Worm (Caenorhabditis elegans) whole organism, young adult: ENCODE results near the gene tyra-3.

ENCODE experiments used
- C06A6.2 ChIP-seq: fragments of 200-800 bp; sonication (Bioruptor generic); conservative IDR thresholded peaks from 2 replicates; pipeline ENCODE4 v1.3.6; 2022; ENCODE audit warnings: missing genetic modification characterization, missing compliant biosample characterization
- F23B12.7 ChIP-seq: sonication (generic microtip); optimal IDR thresholded peaks from 2 replicates; lab custom pipeline; 2017; ENCODE audit warnings: missing genetic modification characterization, mild to moderate bottlenecking, missing compliant biosample characterization, antibody characterized with exemption, moderate library complexity; ENCODE audit not compliant: insufficient read depth
- F55B11.4 ChIP-seq: sonication (generic microtip); optimal IDR thresholded peaks from 2 replicates; lab custom pipeline; 2016; ENCODE audit warnings: missing compliant biosample characterization, missing genetic modification characterization, borderline replicate concordance; ENCODE audit not compliant: insufficient read depth
- F57A8.1 ChIP-seq: fragments of 200-800 bp; sonication (Bioruptor generic); optimal IDR thresholded peaks from 2 replicates; lab custom pipeline; 2018; ENCODE audit warnings: mild to moderate bottlenecking, missing genetic modification characterization, moderate library complexity, missing compliant biosample characterization
- Y67H2A.10 ChIP-seq: fragments of 200-800 bp; sonication (Bioruptor generic); conservative IDR thresholded peaks from 2 replicates; pipeline ENCODE4 v1.3.6; 2022; ENCODE audit warnings: missing genetic modification reagents, missing genetic modification characterization, missing compliant biosample characterization
- Y95B8A.8 ChIP-seq: fragments of 200-800 bp; sonication (Bioruptor generic); IDR thresholded peaks from 2 replicates; pipeline ENCODE4 v1.3.6; 2022; ENCODE audit warnings: missing genetic modification reagents, missing genetic modification characterization, missing compliant biosample characterization
- ZK185.1 ChIP-seq: sonication (generic microtip); optimal IDR thresholded peaks from 2 replicates; lab custom pipeline; 2016; ENCODE audit warnings: mild to moderate bottlenecking, missing genetic modification characterization, missing compliant biosample characterization; ENCODE audit not compliant: poor library complexity, severe bottlenecking
- akir-1 ChIP-seq: fragments of 200-800 bp; sonication (Bioruptor generic); optimal IDR thresholded peaks from 2 replicates; lab custom pipeline; 2018; ENCODE audit warnings: mild to moderate bottlenecking, missing genetic modification characterization, moderate library complexity, missing compliant biosample characterization
- aptf-2 ChIP-seq: fragments of 200-800 bp; sonication (Bioruptor generic); conservative IDR thresholded peaks from 2 replicates; pipeline ENCODE4 v1.3.6; 2022; ENCODE audit warnings: missing genetic modification reagents, missing genetic modification characterization, missing compliant biosample characterization
- aptf-3 ChIP-seq: fragments of 200-800 bp; sonication (Bioruptor generic); IDR thresholded peaks from 2 replicates; pipeline ENCODE4 v1.3.6; 2022; ENCODE audit warnings: missing genetic modification characterization, missing compliant biosample characterization
- bed-2 ChIP-seq: fragments of 200-800 bp; sonication (Bioruptor generic); IDR thresholded peaks from 2 replicates; pipeline ENCODE4 v1.3.6; 2022; ENCODE audit warnings: missing genetic modification reagents, missing genetic modification characterization, missing compliant biosample characterization
- cebp-1 ChIP-seq, 2 experiments: fragments of 200-800 bp in 1 of 2; sonication (Bioruptor generic) in 1 of 2; sonication (generic microtip) in 1 of 2; IDR thresholded peaks in 1 of 2; optimal IDR thresholded peaks in 1 of 2; 2 replicates each; pipeline versions ENCODE4 v1.3.6 to Lab custom; 2017 to 2022; ENCODE audit warnings: missing compliant biosample characterization in 2 of 2, missing genetic modification characterization in 2 of 2, mild to moderate bottlenecking in 1 of 2, missing genetic modification reagents in 1 of 2, moderate library complexity in 1 of 2
- cebp-2 ChIP-seq: fragments of 200-800 bp; sonication (Bioruptor generic); IDR thresholded peaks from 2 replicates; pipeline ENCODE4 v1.3.6; 2022; ENCODE audit warnings: missing genetic modification characterization, missing compliant biosample characterization
- ceh-58 ChIP-seq: fragments of 200-800 bp; sonication (Bioruptor generic); IDR thresholded peaks from 2 replicates; pipeline ENCODE4 v1.3.6; 2022; ENCODE audit warnings: missing genetic modification characterization, missing compliant biosample characterization
- ceh-79 ChIP-seq: sonication (generic microtip); optimal IDR thresholded peaks from 2 replicates; lab custom pipeline; 2017; ENCODE audit warnings: mild to moderate bottlenecking, missing genetic modification characterization, missing compliant biosample characterization
- chd-7 ChIP-seq: sonication (generic microtip); optimal IDR thresholded peaks from 2 replicates; lab custom pipeline; 2016; ENCODE audit warnings: mild to moderate bottlenecking, missing genetic modification characterization, moderate library complexity, missing compliant biosample characterization
- dox-1 ChIP-seq: fragments of 200-800 bp; sonication (Bioruptor generic); IDR thresholded peaks from 2 replicates; pipeline ENCODE4 v1.3.6; 2022; ENCODE audit warnings: missing genetic modification reagents, missing genetic modification characterization, missing compliant biosample characterization
- hlh-12 ChIP-seq: sonication (generic microtip); optimal IDR thresholded peaks from 2 replicates; lab custom pipeline; 2016; ENCODE audit warnings: missing genetic modification characterization, missing compliant biosample characterization
- hlh-26 ChIP-seq: fragments of 200-800 bp; sonication (Bioruptor generic); conservative IDR thresholded peaks from 2 replicates; pipeline ENCODE4 v1.3.6; 2022; ENCODE audit warnings: missing genetic modification reagents, missing genetic modification characterization, missing compliant biosample characterization
- hrde-1 ChIP-seq: sonication (generic microtip); optimal IDR thresholded peaks from 2 replicates; lab custom pipeline; 2016; ENCODE audit warnings: missing genetic modification characterization, mild to moderate bottlenecking, missing compliant biosample characterization, moderate library complexity, missing genotype, missing genetic modification reagents, borderline replicate concordance
- lin-35 ChIP-seq, 3 experiments: fragments of 150-350 bp in 2 of 3; sonication (generic microtip) in 1 of 3; optimal IDR thresholded peaks; 2 replicates each; lab custom pipeline; 2014 to 2018; ENCODE audit warnings: missing biosample characterization in 3 of 3, missing genetic modification characterization in 3 of 3, missing genetic modification reagents in 3 of 3
- madf-3 ChIP-seq: fragments of 200-800 bp; sonication (Bioruptor generic); IDR thresholded peaks from 2 replicates; pipeline ENCODE4 v1.3.6; 2022; ENCODE audit warnings: missing genetic modification reagents, missing genetic modification characterization, missing compliant biosample characterization
- mel-28 ChIP-seq: sonication (generic microtip); optimal IDR thresholded peaks from 2 replicates; lab custom pipeline; 2016; ENCODE audit warnings: borderline replicate concordance, mild to moderate bottlenecking, missing genetic modification characterization, missing compliant biosample characterization
- nfya-2 ChIP-seq: fragments of 200-800 bp; sonication (Bioruptor generic); IDR thresholded peaks from 2 replicates; pipeline ENCODE4 v1.3.6; 2022; ENCODE audit warnings: missing genetic modification reagents, missing genetic modification characterization, missing compliant biosample characterization
- nhr-27 ChIP-seq: fragments of 200-800 bp; sonication (Bioruptor generic); optimal IDR thresholded peaks from 2 replicates; lab custom pipeline; 2018; ENCODE audit warnings: mild to moderate bottlenecking, missing genetic modification characterization, moderate library complexity, missing compliant biosample characterization
- nhr-80 ChIP-seq: sonication (generic microtip); optimal IDR thresholded peaks from 2 replicates; lab custom pipeline; 2016; ENCODE audit warnings: missing genetic modification characterization, missing compliant biosample characterization
- sdz-38 ChIP-seq: sonication (generic microtip); optimal IDR thresholded peaks from 2 replicates; lab custom pipeline; 2016; ENCODE audit warnings: missing genotype, missing genetic modification characterization, missing compliant biosample characterization
- sea-2 ChIP-seq: fragments of 200-800 bp; sonication (Bioruptor generic); IDR thresholded peaks from 2 replicates; pipeline ENCODE4 v1.3.6; 2022; ENCODE audit warnings: missing genetic modification characterization, missing compliant biosample characterization
- snpc-4 ChIP-seq, 5 experiments: fragments of 150-350 bp in 1 of 5; sonication (generic microtip) in 4 of 5; optimal IDR thresholded peaks; 2 replicates each; lab custom pipeline; 2014 to 2018; ENCODE audit warnings: missing genetic modification characterization in 5 of 5, missing biosample characterization in 3 of 5, antibody characterized with exemption in 2 of 5, mild to moderate bottlenecking in 2 of 5, missing compliant biosample characterization in 2 of 5, missing genotype in 2 of 5, moderate library complexity in 2 of 5, missing genetic modification reagents in 1 of 5
- sptf-2 ChIP-seq: fragments of 200-800 bp; sonication (Bioruptor generic); optimal IDR thresholded peaks from 2 replicates; lab custom pipeline; 2018; ENCODE audit warnings: mild to moderate bottlenecking, missing genetic modification characterization, missing compliant biosample characterization
- tbp1 ChIP-seq: fragments of 200-800 bp; sonication (Bioruptor generic); optimal IDR thresholded peaks from 2 replicates; lab custom pipeline; 2018; ENCODE audit warnings: mild to moderate bottlenecking, missing genetic modification characterization, missing compliant biosample characterization
- tbx-9 ChIP-seq: sonication (generic microtip); optimal IDR thresholded peaks from 2 replicates; lab custom pipeline; 2016; ENCODE audit warnings: borderline replicate concordance, missing genetic modification characterization, inconsistent platforms, missing compliant biosample characterization
- unc-130 ChIP-seq: sonication (generic microtip); optimal IDR thresholded peaks from 2 replicates; lab custom pipeline; 2016; ENCODE audit warnings: missing genetic modification reagents, missing genetic modification characterization, missing compliant biosample characterization
- unc-62 ChIP-seq: fragments of 150-350 bp; optimal IDR thresholded peaks from 2 replicates; lab custom pipeline; 2014; ENCODE audit warnings: missing biosample characterization, missing genetic modification reagents, missing genetic modification characterization
- xnd-1 ChIP-seq: sonication (generic microtip); optimal IDR thresholded peaks from 2 replicates; lab custom pipeline; 2016; ENCODE audit warnings: missing genotype, missing genetic modification reagents, missing genetic modification characterization, missing compliant biosample characterization
- zim-3 ChIP-seq: sonication (generic microtip); optimal IDR thresholded peaks from 2 replicates; lab custom pipeline; 2017; ENCODE audit warnings: mild to moderate bottlenecking, missing genetic modification characterization, moderate library complexity, missing compliant biosample characterization

Gene tyra-3

DNA sequence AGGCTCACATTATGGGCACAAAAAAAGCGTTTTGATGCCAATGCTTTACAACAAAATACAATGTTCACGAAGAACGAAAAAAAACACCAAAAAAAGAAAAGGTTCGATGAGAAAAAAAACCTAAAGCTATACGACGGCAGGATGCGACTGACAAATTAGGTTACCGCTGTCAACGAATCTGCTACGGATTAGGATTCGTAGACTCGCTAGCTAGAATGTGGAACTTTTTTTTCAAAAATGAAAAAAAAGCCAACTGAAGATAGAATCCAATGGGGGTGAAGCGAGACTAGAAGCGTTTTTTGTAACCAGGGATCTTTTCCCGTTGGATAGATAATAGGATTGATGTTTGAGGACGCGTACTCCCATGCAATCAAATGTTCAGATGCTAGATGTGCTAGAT, 45.9 kb upstream of the tyra-3 start:
- peak in 1 of 3 experiments; percentile 6 for TF ChIP-seq lin-35 (GFP tag; optimal IDR thresholded peaks at IDR 0.05; lab: Kevin White, UChicago)
- TF ChIP-seq xnd-1 (tag; lab: Kevin White, UChicago): no peak

DNA sequence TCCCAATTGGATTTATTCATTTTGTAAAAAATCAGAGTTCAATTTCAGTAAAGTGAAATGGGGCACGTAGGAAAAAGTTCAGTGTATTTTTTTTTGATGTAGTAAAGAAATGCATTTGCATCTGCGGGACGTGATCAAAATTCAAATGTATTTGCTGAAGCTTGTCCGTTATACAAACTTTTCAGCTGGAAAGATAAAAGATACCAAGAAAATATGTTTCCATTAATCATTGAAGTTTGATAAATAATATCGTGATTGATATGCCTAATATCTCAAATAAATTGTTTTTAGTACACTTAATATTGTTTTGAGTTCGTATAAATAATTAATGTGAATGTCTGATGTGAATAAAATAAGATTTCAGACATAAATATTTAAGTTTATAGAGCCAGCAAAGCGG, 45.5 kb upstream of the tyra-3 start:
- TF ChIP-seq sdz-38 (tag; lab: Kevin White, UChicago) (no peak), sea-2 (GFP tag; lab: Robert Waterston, UW) (no peak), dox-1 (GFP tag; lab: Robert Waterston, UW) (no peak), F55B11.4 (tag; lab: Kevin White, UChicago) (no peak), unc-62 (GFP tag; lab: Kevin White, UChicago) (no peak), cebp-2 (GFP tag; lab: Robert Waterston, UW) (no peak), mel-28 (tag; lab: Kevin White, UChicago) (no peak), C06A6.2 (GFP tag; lab: Robert Waterston, UW) (no peak), Y95B8A.8 (no peak), nhr-27 (tag; lab: Kevin White, UChicago) (no peak), aptf-2 (GFP tag; lab: Robert Waterston, UW) (no peak)

DNA sequence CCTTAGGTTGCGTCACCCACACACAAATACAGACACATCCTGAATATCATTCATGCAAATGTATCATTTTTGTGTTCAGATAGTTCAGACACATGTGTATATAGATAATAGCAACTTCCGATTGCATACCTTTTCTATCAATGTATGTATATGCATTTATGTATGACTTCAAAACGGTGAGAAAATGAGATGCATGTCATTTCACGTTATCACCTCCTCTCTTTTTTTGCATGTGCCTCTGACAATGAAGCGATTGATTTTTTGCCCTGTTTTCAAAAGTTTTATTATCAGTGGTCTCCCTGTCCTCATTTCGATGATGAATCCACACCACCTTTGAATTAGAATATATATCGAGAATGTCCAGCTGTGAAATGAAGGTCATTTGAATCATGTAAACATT, 42.0 kb upstream of the tyra-3 start, which contains the start of gene K05B2.2:
K05B2.2 (plus strand) TSS at position 278 of the 400 bp plus-strand sequence.
- peak; percentile 77 for TF ChIP-seq nhr-80
- no peak for TF ChIP-seq tbx-9

DNA sequence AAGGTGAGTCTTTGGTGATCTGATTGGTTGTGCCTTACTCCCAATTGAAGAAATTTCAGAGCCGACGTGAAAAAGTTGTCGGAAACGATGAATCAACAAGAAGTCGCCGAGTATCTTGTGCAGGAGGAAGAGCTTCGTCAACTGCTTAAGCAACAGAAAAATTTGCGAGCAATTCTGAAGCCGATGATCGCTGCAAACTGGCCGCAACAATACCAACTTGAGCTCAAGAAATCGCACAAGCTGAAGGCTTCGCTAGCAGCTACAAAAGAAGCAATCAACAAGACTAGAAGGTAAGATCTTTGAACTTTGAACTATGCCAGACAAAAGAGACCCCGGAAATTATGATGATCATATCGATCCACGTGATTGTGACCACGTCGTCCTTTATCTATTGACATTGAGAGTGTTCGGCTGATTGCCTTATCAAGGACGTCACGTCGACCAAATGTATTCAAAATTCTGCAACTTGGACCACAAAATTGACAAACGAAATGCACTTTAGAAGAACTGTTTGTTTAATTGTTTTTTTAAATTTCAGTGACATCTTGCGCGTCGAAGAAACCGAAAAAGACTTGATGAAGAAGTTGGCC, 36.5 kb upstream of the tyra-3 start:
- TF ChIP-seq nfya-2: no peak
- TF ChIP-seq akir-1 (GFP tag; lab: Kevin White, UChicago): no peak
- no peak for TF ChIP-seq F57A8.1 (GFP tag; lab: Kevin White, UChicago)
- TF ChIP-seq lin-35 (GFP tag; optimal IDR thresholded peaks at IDR 0.05; lab: Kevin White, UChicago): no peak
- no peak for TF ChIP-seq hlh-26 (GFP tag; lab: Robert Waterston, UW)
- no peak for TF ChIP-seq unc-130 (GFP tag; lab: Kevin White, UChicago)
- TF ChIP-seq hrde-1 (tag; lab: Kevin White, UChicago): no peak
- TF ChIP-seq madf-3 (GFP tag; lab: Robert Waterston, UW): 0 out of 2 replicates have a peak, but pooled peaks have one; percentile 61
- no peak for TF ChIP-seq zim-3
- peak; percentile 1 for TF ChIP-seq chd-7 (tag; lab: Kevin White, UChicago)

DNA sequence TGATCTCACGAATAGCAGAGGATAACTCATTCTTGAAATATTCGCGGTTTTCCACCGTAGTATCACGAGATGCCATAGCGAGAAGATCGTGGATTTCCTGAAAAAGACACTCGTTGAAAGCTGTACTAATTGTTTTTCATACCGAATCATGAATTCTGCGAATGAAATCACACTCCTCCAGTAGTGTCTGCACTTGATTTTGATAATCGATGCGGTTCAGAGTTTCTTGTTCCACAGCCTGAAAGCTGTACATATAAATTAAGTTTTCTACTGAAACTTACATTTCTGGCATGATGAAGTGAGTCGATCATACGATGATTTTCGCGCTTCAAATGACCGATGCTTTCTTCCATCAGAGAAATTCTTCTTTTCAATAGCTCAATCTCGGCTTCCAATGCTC, 33.4 kb upstream of the tyra-3 start:
- TF ChIP-seq sptf-2 (GFP tag; lab: Kevin White, UChicago): no peak
- no peak for TF ChIP-seq hlh-12
- TF ChIP-seq Y67H2A.10 (GFP tag; lab: Robert Waterston, UW): no peak
- TF ChIP-seq aptf-3 (GFP tag; lab: Robert Waterston, UW): no peak
- TF ChIP-seq madf-3 (GFP tag; lab: Robert Waterston, UW): no peak
- TF ChIP-seq ceh-58 (GFP tag; lab: Robert Waterston, UW): no peak
- TF ChIP-seq ZK185.1: no peak
- no peak for TF ChIP-seq tbp1
- TF ChIP-seq sea-2 (GFP tag; lab: Robert Waterston, UW): no peak
- no peak for TF ChIP-seq bed-2 (GFP tag; lab: Robert Waterston, UW)
- no peak for TF ChIP-seq F23B12.7 (tag; lab: Kevin White, UChicago)
- TF ChIP-seq ceh-79 (tag; lab: Kevin White, UChicago): no peak
- TF ChIP-seq C06A6.2 (GFP tag; lab: Robert Waterston, UW): no peak
- no peak for TF ChIP-seq snpc-4 (GFP tag; optimal IDR thresholded peaks at IDR 0.05; lab: Kevin White, UChicago)
- TF ChIP-seq snpc-4 (tag; optimal IDR thresholded peaks at IDR 0.05; lab: Kevin White, UChicago): no peak
- no peak for TF ChIP-seq cebp-1 (GFP tag; IDR thresholded peaks at IDR 0.05; lab: Robert Waterston, UW)
- no peak for TF ChIP-seq cebp-1 (tag; optimal IDR thresholded peaks at IDR 0.05; lab: Kevin White, UChicago)
